Worm (Caenorhabditis elegans) whole organism, L4/young adult: ENCODE results near the gene T10D4.6.

Experiments used
- dao-5 ChIP-seq: sonication (generic microtip); optimal IDR thresholded peaks from 2 replicates; lab custom pipeline; 2016; ENCODE audit warnings: missing genotype, missing genetic modification characterization, moderate library complexity, missing compliant biosample characterization
- him-1 ChIP-seq: sonication (generic microtip); optimal IDR thresholded peaks from 2 replicates; lab custom pipeline; 2016; ENCODE audit warnings: missing genotype, missing genetic modification reagents, missing genetic modification characterization, missing compliant biosample characterization

- TF ChIP-seq him-1 (tag; lab: Kevin White, UChicago) = no peak
- TF ChIP-seq dao-5 (tag; lab: Kevin White, UChicago) = no peak
Measured at ce11 chrII:3118907-3119382, at the start of gene T10D4.6.
